Worm (Caenorhabditis elegans): ENCODE measurements around the gene math-1.
"Not testable (repeated sequence)": the region's sequence is repeated elsewhere in the genome, so short reads cannot be mapped to it uniquely, and the experiment has no call there.

The math-1 gene

DNA sequence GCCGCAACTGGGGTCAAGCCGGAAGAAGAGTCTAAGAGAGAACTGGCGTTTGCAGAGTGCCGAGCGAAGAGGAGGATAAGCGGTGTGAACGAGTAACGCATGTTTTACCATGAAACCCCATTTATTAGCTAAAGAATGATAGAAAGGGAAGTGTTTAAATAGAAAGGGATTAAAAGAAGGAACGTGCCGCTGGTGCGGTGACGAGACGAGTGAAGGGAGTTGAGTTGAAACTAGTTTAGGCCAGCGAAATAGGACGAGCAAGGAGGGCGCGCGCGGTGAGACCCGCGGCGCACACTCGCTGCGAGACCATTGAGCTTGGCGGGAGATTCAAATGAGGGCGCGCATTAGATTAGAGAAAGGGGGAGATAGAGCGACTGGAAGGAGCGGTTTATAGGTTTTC, at the start of gene math-1:
TSS of gene math-1 (minus strand) at position 101 of the 400 bp plus-strand sequence.
- TF ChIP-seq fkh-4 (tag; optimal IDR thresholded peaks at IDR 0.05; ENCODE audit: borderline replicate concordance); pax-3 (tag; optimal IDR thresholded peaks at IDR 0.05); sptf-1 (tag; optimal IDR thresholded peaks at IDR 0.05): not testable (repeated sequence)

DNA sequence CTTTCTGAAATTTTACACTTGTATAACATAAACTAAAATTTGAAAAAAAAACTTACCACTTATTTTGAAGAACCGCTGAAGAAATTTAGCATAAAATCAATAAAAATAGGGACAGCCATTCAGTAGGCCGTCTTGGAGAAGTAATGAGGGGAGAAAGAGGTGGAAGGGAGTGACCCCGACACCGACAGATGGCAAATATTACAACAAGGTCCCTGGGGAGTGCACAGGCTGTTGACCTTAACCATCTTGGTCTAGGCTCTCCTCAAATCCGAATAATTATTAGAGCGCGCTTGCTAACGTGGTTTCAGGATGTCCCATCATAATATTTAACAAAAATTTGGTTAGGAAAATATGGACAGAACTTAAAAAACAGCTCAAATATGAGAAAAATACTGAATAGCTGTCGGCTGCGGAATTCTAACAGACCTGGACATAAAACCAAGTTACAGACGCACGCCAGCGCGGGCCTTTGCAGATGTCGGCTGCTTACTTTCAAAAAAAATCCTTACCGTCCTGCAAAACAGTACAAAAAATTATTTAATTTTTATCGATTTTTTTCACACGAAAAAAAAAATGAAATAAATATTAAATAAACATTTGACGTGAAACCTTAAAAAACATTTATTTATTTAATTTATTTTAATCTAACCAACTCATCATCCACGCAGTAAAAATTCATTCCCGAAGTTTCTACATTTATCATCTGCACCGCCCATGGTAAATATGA, 48.6 kb upstream of the math-1 start, which contains the start of gene T16A1.2:
TSS of gene T16A1.2 (plus strand) at position 677 of the 727 bp plus-strand sequence.
- TF ChIP-seq dsc-1 (tag; optimal IDR thresholded peaks at IDR 0.05): no peak
- TF ChIP-seq ets-5 (GFP tag; IDR thresholded peaks at IDR 0.05): no peak
- TF ChIP-seq irx-1 (tag; optimal IDR thresholded peaks at IDR 0.05): no peak
- TF ChIP-seq vab-15 (tag; optimal IDR thresholded peaks at IDR 0.05): no peak
- TF ChIP-seq blmp-1 (tag; optimal IDR thresholded peaks at IDR 0.05): no peak
- TF ChIP-seq snu-23 (GFP tag; optimal IDR thresholded peaks at IDR 0.05): no peak
- TF ChIP-seq mef-2 (tag; optimal IDR thresholded peaks at IDR 0.05): no peak
- TF ChIP-seq unc-62 (GFP tag; optimal IDR thresholded peaks at IDR 0.05): no peak
- TF ChIP-seq nhr-28 (tag; optimal IDR thresholded peaks at IDR 0.05): no peak
- no peak for TF ChIP-seq ztf-11 (tag; optimal IDR thresholded peaks at IDR 0.05)
- no peak for TF ChIP-seq unc-130 (tag; optimal IDR thresholded peaks at IDR 0.05)
- TF ChIP-seq aly-2 (tag; optimal IDR thresholded peaks at IDR 0.05): no peak
- TF ChIP-seq ceh-8 (GFP tag; optimal IDR thresholded peaks at IDR 0.05): no peak
- TF ChIP-seq efl-3 (GFP tag; optimal IDR thresholded peaks at IDR 0.05): no peak
- TF ChIP-seq nhr-237 (tag; optimal IDR thresholded peaks at IDR 0.05): no peak

- TF ChIP-seq mdl-1 (tag; optimal IDR thresholded peaks at IDR 0.05) (no peak), zip-4 (GFP tag; optimal IDR thresholded peaks at IDR 0.05) (no peak), unc-30 (tag; optimal IDR thresholded peaks at IDR 0.05) (no peak), efl-3 (GFP tag; optimal IDR thresholded peaks at IDR 0.05) (no peak), fkh-10 (GFP tag; optimal IDR thresholded peaks at IDR 0.05) (no peak), mep-1 (tag; optimal IDR thresholded peaks at IDR 0.05) (no peak), egl-27 (tag; optimal IDR thresholded peaks at IDR 0.05) (no peak)
Observed at ce11 chrII:2093456-2093926, 47.0 kb upstream of the math-1 start, which contains the start of gene fbxb-37. fbxb-37 (minus strand) TSS chrII:2093876.

- no peak for TF ChIP-seq efl-1 (optimal IDR thresholded peaks at IDR 0.05)
- peak in 1 of 2 experiments; percentile 17 for TF ChIP-seq efl-1 (GFP tag; optimal IDR thresholded peaks at IDR 0.05 in 1 of 2)
- TF ChIP-seq ceh-90 (tag; optimal IDR thresholded peaks at IDR 0.05): no peak
Observed at ce11 chrII:2091972-2092371, 45.5 kb upstream of the math-1 start, which contains the start of gene T16A1.10. T16A1.10 (minus strand) TSS chrII:2092094.

DNA sequence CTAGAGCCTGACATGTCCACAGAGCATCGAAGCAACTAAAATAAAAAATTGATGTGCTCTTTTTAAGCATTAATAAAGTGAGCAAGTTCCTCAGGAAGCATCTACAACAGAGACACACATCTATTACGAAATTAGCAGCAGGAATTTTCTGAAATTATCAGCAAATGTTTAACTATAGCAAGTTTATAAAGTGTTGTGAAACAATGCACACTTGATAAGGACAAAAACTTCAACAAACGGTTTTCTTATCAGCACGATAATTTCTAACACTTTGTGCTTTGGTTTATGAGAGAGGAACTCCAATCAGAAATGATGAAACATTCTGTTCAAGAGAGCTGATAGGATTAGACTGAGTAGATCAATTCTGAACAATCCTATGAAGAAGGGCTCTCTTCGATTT, 44.1 kb upstream of the math-1 start, which contains the start of gene trpl-5:
TSS of gene trpl-5 (minus strand) at position 32 of the 400 bp plus-strand sequence.
- TF ChIP-seq lin-35 (GFP tag; optimal IDR thresholded peaks at IDR 0.05): peak in 1 of 2 experiments; percentile 17
- no peak for TF ChIP-seq nhr-85 (tag)
- TF ChIP-seq jun-1 (tag; optimal IDR thresholded peaks at IDR 0.05): peak; percentile 59
- no peak for TF ChIP-seq sptf-1 (tag; optimal IDR thresholded peaks at IDR 0.05)
- no peak for TF ChIP-seq mef-2 (tag; optimal IDR thresholded peaks at IDR 0.05)
- no peak for TF ChIP-seq fkh-10 (GFP tag; optimal IDR thresholded peaks at IDR 0.05)
- peak; percentile 81 for TF ChIP-seq pqm-1 (tag; optimal IDR thresholded peaks at IDR 0.05)
- TF ChIP-seq lin-13 (GFP tag; optimal IDR thresholded peaks at IDR 0.05): no peak
- TF ChIP-seq elt-2 (tag; optimal IDR thresholded peaks at IDR 0.05): peak; percentile 94
